Fruit fly (Drosophila melanogaster): ENCODE results near the gene CG14115.

CG14115 gene

DNA sequence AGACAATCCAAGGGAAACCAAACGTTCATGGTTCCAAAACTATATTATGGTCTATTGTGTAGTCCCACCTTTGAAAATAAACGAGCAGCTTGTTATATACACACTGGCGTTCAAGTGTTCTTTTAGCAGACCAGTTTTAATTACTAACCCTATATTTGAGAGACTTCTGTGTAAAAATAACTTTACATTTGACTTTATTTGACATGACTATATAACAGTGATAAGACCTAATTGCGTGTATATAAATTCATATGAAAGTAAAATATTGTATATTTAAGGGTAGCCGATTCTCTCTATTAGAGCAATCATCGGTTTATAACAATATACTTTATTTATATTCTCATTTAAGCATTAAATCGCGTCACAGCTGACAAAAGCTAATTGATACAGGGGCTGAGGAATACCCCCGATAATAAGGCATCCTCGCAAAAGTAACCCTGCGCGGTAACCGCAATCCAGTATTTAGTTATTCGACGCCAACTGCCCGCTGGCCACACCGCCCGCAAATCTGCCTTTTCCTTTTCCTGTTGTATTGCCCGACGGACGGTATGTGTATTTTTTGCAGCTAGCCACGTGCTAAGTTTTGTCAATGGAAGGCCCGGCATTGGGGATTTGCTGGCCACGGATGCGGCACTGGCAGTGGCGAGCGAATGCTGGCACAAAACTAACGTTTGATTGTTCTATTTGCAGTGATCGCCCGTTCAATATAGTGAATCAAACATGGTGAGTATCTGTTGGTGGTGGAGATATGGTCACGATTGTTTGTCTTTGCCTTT lies 19.7 kb downstream of the CG14115 start, which contains the start of gene RpS4:
TSS of gene RpS4 (plus strand) at position 465 of the 776 bp plus-strand sequence.
- TF ChIP-seq CG8478 (optimal IDR thresholded peaks at IDR 0.05): no peak
- TF ChIP-seq Dll (optimal IDR thresholded peaks at IDR 0.05): no peak
- TF ChIP-seq psq (optimal IDR thresholded peaks at IDR 0.05): no peak
- no peak for TF ChIP-seq usp (GFP tag; optimal IDR thresholded peaks at IDR 0.05)
- TF ChIP-seq EcR (GFP tag; optimal IDR thresholded peaks at IDR 0.05): no peak
- TF ChIP-seq pan (optimal IDR thresholded peaks at IDR 0.05): no peak

DNA sequence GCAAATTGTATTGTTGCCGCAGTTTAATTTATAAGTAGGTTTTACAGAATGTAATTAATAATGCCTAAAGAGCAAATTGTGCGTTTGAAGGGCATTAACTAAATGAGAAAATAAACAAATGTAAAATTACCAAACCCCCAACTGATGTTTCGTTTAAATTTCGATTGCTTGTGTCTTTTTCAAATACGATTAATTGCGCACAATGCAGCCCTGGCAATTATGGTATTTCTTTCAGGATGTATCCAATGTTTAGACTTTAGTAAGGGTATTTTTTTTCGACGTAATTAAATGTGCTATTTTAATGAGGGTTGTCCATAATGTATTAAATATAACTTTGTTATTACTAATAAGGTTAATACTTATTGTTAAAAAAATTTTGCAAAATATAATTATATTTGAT lies 20.4 kb downstream of the CG14115 start:
- TF ChIP-seq pan (optimal IDR thresholded peaks at IDR 0.05) (no peak), usp (GFP tag; optimal IDR thresholded peaks at IDR 0.05) (no peak), Dll (optimal IDR thresholded peaks at IDR 0.05) (no peak), psq (optimal IDR thresholded peaks at IDR 0.05) (no peak), CG8478 (optimal IDR thresholded peaks at IDR 0.05) (no peak), EcR (GFP tag; optimal IDR thresholded peaks at IDR 0.05) (no peak)

DNA sequence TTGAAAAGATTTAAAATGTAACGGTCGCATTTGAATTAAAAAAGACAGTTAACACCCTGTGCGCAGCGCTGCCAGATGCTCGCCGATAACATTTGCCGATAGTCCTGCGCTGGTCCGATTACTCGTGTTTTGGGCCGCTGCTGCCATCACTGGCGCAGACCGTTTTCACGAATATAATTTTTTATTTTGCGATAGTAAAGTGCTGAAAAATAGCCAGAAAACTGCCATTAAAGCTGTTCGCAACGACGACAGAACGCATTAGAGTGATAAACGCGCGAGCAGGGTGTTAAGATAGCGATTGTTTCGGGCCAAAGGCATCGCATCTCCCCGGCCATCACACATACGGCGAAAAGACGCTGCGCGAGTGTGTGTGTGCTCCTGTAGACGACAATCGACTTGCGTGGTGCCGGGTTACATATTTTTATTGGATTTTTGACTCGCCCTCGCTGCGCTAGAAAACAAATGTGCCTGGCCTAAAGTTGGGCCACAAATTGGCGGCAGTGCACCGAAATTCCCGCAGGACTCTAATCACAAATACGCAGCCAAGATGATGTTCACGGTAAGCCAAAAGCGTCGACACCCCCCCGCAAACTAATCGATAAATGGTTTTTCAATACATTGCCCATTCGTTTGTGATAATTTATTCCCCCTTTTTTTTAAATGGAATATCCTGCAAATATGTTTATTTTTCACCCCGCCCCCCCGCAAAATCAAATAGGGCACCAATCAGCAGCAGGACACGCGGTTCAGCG lies 24.3 kb downstream of the CG14115 start, which contains the start of gene Srrm1:
TSS of gene Srrm1 (plus strand) at position 116 of the 752 bp plus-strand sequence.
- TF ChIP-seq CG8478 (optimal IDR thresholded peaks at IDR 0.05): no peak
- TF ChIP-seq Dll (optimal IDR thresholded peaks at IDR 0.05): no peak
- TF ChIP-seq psq (optimal IDR thresholded peaks at IDR 0.05): no peak
- no peak for TF ChIP-seq pan (optimal IDR thresholded peaks at IDR 0.05)
- TF ChIP-seq usp (GFP tag; optimal IDR thresholded peaks at IDR 0.05): no peak
- no peak for TF ChIP-seq EcR (GFP tag; optimal IDR thresholded peaks at IDR 0.05)

DNA sequence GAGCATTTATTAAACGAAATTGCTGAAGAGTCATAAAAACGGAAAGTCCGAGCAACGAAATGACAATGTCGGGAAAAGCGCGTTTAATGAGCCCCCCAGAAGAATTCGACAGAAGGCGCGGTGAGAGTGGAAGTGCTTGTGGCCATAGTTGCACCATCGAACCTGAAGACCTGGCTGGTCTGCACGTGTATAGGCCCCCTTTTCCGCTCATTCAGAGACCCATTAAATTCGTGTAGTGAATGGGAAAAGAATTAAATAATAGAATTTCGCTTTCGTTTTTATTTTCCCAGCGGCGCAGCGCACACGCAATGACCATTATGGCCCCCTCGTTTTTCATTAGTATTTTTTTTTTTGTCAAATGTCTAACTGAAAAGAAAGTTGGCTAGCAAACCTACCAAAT lies 27.9 kb downstream of the CG14115 start:
- TF ChIP-seq psq (optimal IDR thresholded peaks at IDR 0.05): no peak

DNA sequence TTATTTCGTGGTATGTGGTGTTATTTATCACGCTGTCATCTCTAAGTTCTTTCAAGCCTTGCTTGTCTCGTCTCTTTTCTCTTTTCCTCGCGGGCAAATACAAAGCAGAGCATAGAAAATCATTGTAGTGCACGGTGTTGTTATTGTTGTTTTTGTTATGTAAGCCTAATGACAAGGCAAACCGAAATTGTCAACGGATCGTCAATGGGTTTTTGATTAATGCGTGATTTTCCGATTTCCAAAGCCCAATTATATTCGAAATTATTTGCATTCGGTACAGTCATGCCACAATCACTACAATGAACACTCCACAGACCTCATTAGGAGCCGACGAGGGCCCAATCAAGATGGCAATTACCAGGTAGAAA lies 28.3 kb downstream of the CG14115 start:
- no peak for TF ChIP-seq pan (optimal IDR thresholded peaks at IDR 0.05)
- TF ChIP-seq Dll (optimal IDR thresholded peaks at IDR 0.05): no peak
- TF ChIP-seq psq (optimal IDR thresholded peaks at IDR 0.05): no peak
- TF ChIP-seq CG8478 (optimal IDR thresholded peaks at IDR 0.05): no peak
- TF ChIP-seq usp (GFP tag; optimal IDR thresholded peaks at IDR 0.05): no peak

- TF ChIP-seq pan (optimal IDR thresholded peaks at IDR 0.05) (no peak), psq (optimal IDR thresholded peaks at IDR 0.05) (no peak), usp (GFP tag; optimal IDR thresholded peaks at IDR 0.05) (no peak), EcR (GFP tag; optimal IDR thresholded peaks at IDR 0.05) (no peak), CG8478 (optimal IDR thresholded peaks at IDR 0.05) (no peak), Dll (optimal IDR thresholded peaks at IDR 0.05) (no peak)
These were observed 28.9 kb downstream of the CG14115 start for dm6 chr3L:13032085-13032914.

DNA sequence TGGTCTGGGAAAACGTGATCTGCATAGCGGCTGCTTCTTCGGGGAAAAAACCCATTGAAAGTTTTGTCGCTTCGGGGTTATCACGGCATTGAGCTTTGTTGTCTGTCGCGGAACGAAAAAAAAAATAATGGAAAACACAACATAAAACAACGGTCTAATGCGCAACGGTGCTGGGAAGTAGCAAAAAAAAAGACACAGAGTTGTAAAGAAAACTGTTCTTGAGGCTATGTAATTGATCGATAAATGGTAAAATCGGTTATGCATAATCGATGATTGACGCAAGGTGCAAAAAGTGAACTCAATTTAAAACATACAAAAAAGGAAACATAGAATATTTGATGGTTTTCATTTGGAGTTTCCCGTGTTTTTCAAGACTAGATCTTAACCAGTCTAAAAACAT lies 29.9 kb downstream of the CG14115 start:
- no peak for TF ChIP-seq pan (optimal IDR thresholded peaks at IDR 0.05)
- TF ChIP-seq EcR (GFP tag; optimal IDR thresholded peaks at IDR 0.05): no peak
- no peak for TF ChIP-seq Dll (optimal IDR thresholded peaks at IDR 0.05)
- TF ChIP-seq usp (GFP tag; optimal IDR thresholded peaks at IDR 0.05): no peak
- no peak for TF ChIP-seq CG8478 (optimal IDR thresholded peaks at IDR 0.05)
- TF ChIP-seq psq (optimal IDR thresholded peaks at IDR 0.05): no peak

DNA sequence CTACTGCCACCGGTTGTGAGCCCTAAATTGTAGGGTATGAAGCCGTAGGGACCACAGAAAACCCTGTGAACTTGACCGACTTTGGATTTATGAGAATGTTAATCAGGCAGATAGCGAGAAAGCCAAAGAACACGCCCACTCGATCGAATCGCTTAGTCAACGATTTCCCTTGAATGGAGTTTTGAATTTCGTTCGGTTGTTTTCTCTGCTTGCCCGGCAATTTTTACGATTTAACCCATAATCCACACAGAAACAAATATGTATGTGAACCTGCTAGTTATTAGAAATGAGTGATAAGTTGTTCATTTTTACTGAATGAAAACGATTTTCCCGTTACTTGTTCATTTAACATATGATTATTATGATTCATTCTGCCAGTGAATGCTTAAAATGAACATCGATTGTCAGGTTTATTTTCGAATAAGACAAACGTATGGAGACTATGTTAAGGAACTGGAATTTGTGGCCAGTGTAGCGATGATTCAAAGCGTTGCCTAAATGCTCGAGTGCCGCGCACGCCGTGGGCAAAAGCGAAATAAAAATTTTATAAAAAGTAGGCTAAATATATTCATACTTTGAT lies 31.1 kb downstream of the CG14115 start:
- TF ChIP-seq psq (optimal IDR thresholded peaks at IDR 0.05): no peak
- no peak for TF ChIP-seq Dll (optimal IDR thresholded peaks at IDR 0.05)
- TF ChIP-seq pan (optimal IDR thresholded peaks at IDR 0.05): no peak
- TF ChIP-seq usp (GFP tag; optimal IDR thresholded peaks at IDR 0.05): no peak
- no peak for TF ChIP-seq EcR (GFP tag; optimal IDR thresholded peaks at IDR 0.05)
- no peak for TF ChIP-seq CG8478 (optimal IDR thresholded peaks at IDR 0.05)

DNA sequence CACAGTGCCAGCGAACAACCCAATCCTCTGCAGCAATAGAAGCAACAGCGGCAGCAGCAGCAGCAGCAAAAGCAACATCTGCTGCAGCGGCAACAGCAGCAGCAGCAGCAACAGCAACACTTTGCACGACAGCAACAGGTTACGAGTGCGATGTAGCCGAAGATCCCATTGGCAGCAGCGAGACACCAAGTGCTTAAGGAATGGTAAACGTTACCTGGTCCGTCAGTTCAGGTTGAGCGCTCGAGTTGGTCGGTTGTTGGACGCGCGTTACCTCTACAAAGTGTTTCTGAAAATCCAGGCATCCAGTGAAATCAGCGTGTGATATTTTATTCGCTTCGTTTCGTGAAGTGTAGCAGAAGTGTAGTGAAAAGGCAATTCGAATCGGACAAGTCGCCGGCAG lies 32.5 kb downstream of the CG14115 start, which contains the start of gene CG17672:
TSS of gene CG17672 (plus strand) at position 223 of the 400 bp plus-strand sequence.
- TF ChIP-seq pan (optimal IDR thresholded peaks at IDR 0.05): no peak
- no peak for TF ChIP-seq usp (GFP tag; optimal IDR thresholded peaks at IDR 0.05)
- TF ChIP-seq EcR (GFP tag; optimal IDR thresholded peaks at IDR 0.05): no peak
- TF ChIP-seq CG8478 (optimal IDR thresholded peaks at IDR 0.05): no peak
- no peak for TF ChIP-seq psq (optimal IDR thresholded peaks at IDR 0.05)

- TF ChIP-seq psq (optimal IDR thresholded peaks at IDR 0.05) (no peak), EcR (GFP tag; optimal IDR thresholded peaks at IDR 0.05) (no peak), pan (optimal IDR thresholded peaks at IDR 0.05) (no peak), Dll (optimal IDR thresholded peaks at IDR 0.05) (no peak), CG8478 (optimal IDR thresholded peaks at IDR 0.05) (no peak), usp (GFP tag; optimal IDR thresholded peaks at IDR 0.05) (no peak)
These were observed 33.9 kb downstream of the CG14115 start for dm6 chr3L:13027333-13027732.

- TF ChIP-seq CG8478 (optimal IDR thresholded peaks at IDR 0.05) (no peak), psq (optimal IDR thresholded peaks at IDR 0.05) (no peak), usp (GFP tag; optimal IDR thresholded peaks at IDR 0.05) (no peak), EcR (GFP tag; optimal IDR thresholded peaks at IDR 0.05) (no peak), Dll (optimal IDR thresholded peaks at IDR 0.05) (no peak), pan (optimal IDR thresholded peaks at IDR 0.05) (no peak)
These were observed 34.4 kb downstream of the CG14115 start for dm6 chr3L:13026872-13027271.

Measured in whole organism.